Fruit fly (Drosophila melanogaster): ENCODE results near the gene mesh.
A peak's percentile ranks its signal among the peaks of the same experiment; 100 is the strongest.

dm6 chr3R:31168968-31169367, 26.6 kb downstream of the mesh start, which contains the start of gene stops:
- no peak for TF ChIP-seq psq (GFP tag; optimal IDR thresholded peaks at IDR 0.05)
- TF ChIP-seq odd (GFP tag; optimal IDR thresholded peaks at IDR 0.05): peak; percentile 19
- TF ChIP-seq tll (GFP tag; optimal IDR thresholded peaks at IDR 0.05): no peak
- TF ChIP-seq Optix (GFP tag; IDR thresholded peaks at IDR 0.05): 0 out of 3 replicates have a peak, but pooled peaks have one; percentile 12
- no peak for TF ChIP-seq CG8388 (GFP tag; optimal IDR thresholded peaks at IDR 0.05)
